Worm (Caenorhabditis elegans) whole organism, L3 larva: ENCODE measurements around the gene arx-4.

Source experiments
- R02D3.7 ChIP-seq: fragments of 150-350 bp; optimal IDR thresholded peaks from 2 replicates; lab custom pipeline; 2014; ENCODE audit warnings: missing biosample characterization, missing genetic modification characterization
- aly-2 ChIP-seq: fragments of 150-350 bp; optimal IDR thresholded peaks from 2 replicates; lab custom pipeline; 2014; ENCODE audit warnings: missing biosample characterization, missing genetic modification characterization
- ama-1 ChIP-seq: fragments of 150-350 bp; optimal IDR thresholded peaks from 2 replicates; lab custom pipeline; 2018
- ceh-16 ChIP-seq: sonication (generic microtip); optimal IDR thresholded peaks from 2 replicates; lab custom pipeline; 2017; ENCODE audit warnings: missing biosample characterization, missing genetic modification characterization
- ceh-82 ChIP-seq: fragments of 150-350 bp; optimal IDR thresholded peaks from 2 replicates; lab custom pipeline; 2014; ENCODE audit warnings: missing biosample characterization, missing genetic modification characterization
- ceh-9 ChIP-seq: sonication (generic microtip); optimal IDR thresholded peaks from 2 replicates; lab custom pipeline; 2018; ENCODE audit warnings: missing biosample characterization, missing genetic modification characterization
- egl-27 ChIP-seq: sonication (generic microtip); optimal IDR thresholded peaks from 4 replicates; lab custom pipeline; 2017; ENCODE audit warnings: missing biosample characterization, missing genetic modification reagents, missing genetic modification characterization
- egl-5 ChIP-seq: fragments of 150-350 bp; optimal IDR thresholded peaks from 2 replicates; lab custom pipeline; 2017; ENCODE audit warnings: missing biosample characterization, missing genetic modification reagents, missing genetic modification characterization, inconsistent platforms
- elt-1 ChIP-seq: fragments of 150-350 bp; optimal IDR thresholded peaks from 2 replicates; lab custom pipeline; 2014; ENCODE audit warnings: missing biosample characterization, missing genetic modification characterization
- elt-2 ChIP-seq: sonication (generic microtip); optimal IDR thresholded peaks from 2 replicates; lab custom pipeline; 2016; ENCODE audit warnings: missing genetic modification reagents, mild to moderate bottlenecking, missing genetic modification characterization, missing compliant biosample characterization
- elt-3 ChIP-seq, 3 experiments: fragments of 150-350 bp in 1 of 3; sonication (generic microtip) in 2 of 3; optimal IDR thresholded peaks; 2 replicates in 2 of 3; 4 replicates in 1 of 3; lab custom pipeline; 2014 to 2017; ENCODE audit warnings: missing biosample characterization in 3 of 3, missing genetic modification characterization in 3 of 3
- eor-1 ChIP-seq, 2 experiments: fragments of 150-350 bp; optimal IDR thresholded peaks; 2 replicates each; lab custom pipeline; 2014 to 2018; ENCODE audit warnings: missing biosample characterization in 2 of 2, missing genetic modification characterization in 2 of 2
- fkh-2 ChIP-seq: fragments of 150-350 bp; optimal IDR thresholded peaks from 2 replicates; lab custom pipeline; 2014; ENCODE audit warnings: missing biosample characterization, missing genetic modification reagents, missing genetic modification characterization
- hmg-11 ChIP-seq: sonication (generic microtip); optimal IDR thresholded peaks from 2 replicates; lab custom pipeline; 2016; ENCODE audit warnings: missing genetic modification characterization, missing compliant biosample characterization
- jun-1 ChIP-seq: fragments of 150-350 bp; optimal IDR thresholded peaks from 2 replicates; lab custom pipeline; 2014; ENCODE audit warnings: missing biosample characterization, missing genetic modification reagents, missing genetic modification characterization
- lin-15B ChIP-seq: fragments of 150-350 bp; optimal IDR thresholded peaks from 2 replicates; lab custom pipeline; 2014; ENCODE audit warnings: missing biosample characterization, missing genetic modification characterization
- lin-39 ChIP-seq: fragments of 150-350 bp; optimal IDR thresholded peaks from 2 replicates; lab custom pipeline; 2018; ENCODE audit warnings: missing biosample characterization, missing genetic modification reagents, missing genetic modification characterization
- mdl-1 ChIP-seq: fragments of 150-350 bp; optimal IDR thresholded peaks from 2 replicates; lab custom pipeline; 2014; ENCODE audit warnings: missing biosample characterization, missing genetic modification characterization
- nfya-1 ChIP-seq: sonication (generic microtip); optimal IDR thresholded peaks from 2 replicates; lab custom pipeline; 2017; ENCODE audit warnings: missing genetic modification characterization, mild to moderate bottlenecking, missing compliant biosample characterization, antibody characterized with exemption, moderate library complexity; ENCODE audit not compliant: insufficient read depth
- nhr-11 ChIP-seq: fragments of 150-350 bp; optimal IDR thresholded peaks from 2 replicates; lab custom pipeline; 2014; ENCODE audit warnings: missing biosample characterization, missing genetic modification characterization
- nhr-12 ChIP-seq: fragments of 150-350 bp; optimal IDR thresholded peaks from 2 replicates; lab custom pipeline; 2014; ENCODE audit warnings: missing biosample characterization, missing genetic modification characterization
- nhr-23 ChIP-seq: fragments of 150-350 bp; optimal IDR thresholded peaks from 2 replicates; lab custom pipeline; 2014; ENCODE audit warnings: missing biosample characterization, missing genetic modification reagents, missing genetic modification characterization
- nhr-25 ChIP-seq: sonication (generic microtip); optimal IDR thresholded peaks from 2 replicates; lab custom pipeline; 2017; ENCODE audit warnings: missing biosample characterization, missing genetic modification characterization
- nhr-28 ChIP-seq: fragments of 150-350 bp; optimal IDR thresholded peaks from 2 replicates; lab custom pipeline; 2014; ENCODE audit warnings: missing biosample characterization, missing genetic modification characterization
- nhr-43 ChIP-seq: sonication (generic microtip); optimal IDR thresholded peaks from 2 replicates; lab custom pipeline; 2016; ENCODE audit warnings: mild to moderate bottlenecking, missing genetic modification characterization, missing compliant biosample characterization; ENCODE audit not compliant: poor library complexity, severe bottlenecking
- nhr-76 ChIP-seq: fragments of 150-350 bp; sonication (generic microtip); optimal IDR thresholded peaks from 5 replicates; lab custom pipeline; 2014; ENCODE audit warnings: missing biosample characterization, missing genetic modification characterization
- nhr-77 ChIP-seq: fragments of 150-350 bp; optimal IDR thresholded peaks from 2 replicates; lab custom pipeline; 2014; ENCODE audit warnings: missing biosample characterization, missing genetic modification characterization
- pha-4 ChIP-seq: fragments of 150-350 bp; optimal IDR thresholded peaks from 2 replicates; lab custom pipeline; 2014; ENCODE audit warnings: missing biosample characterization, missing genetic modification reagents, missing genetic modification characterization
- pqm-1 ChIP-seq: fragments of 150-350 bp; optimal IDR thresholded peaks from 2 replicates; lab custom pipeline; 2017; ENCODE audit warnings: missing biosample characterization, missing genetic modification characterization, inconsistent platforms
- sea-2 ChIP-seq: fragments of 150-350 bp; sonication (generic microtip); optimal IDR thresholded peaks from 4 replicates; lab custom pipeline; 2014; ENCODE audit warnings: missing biosample characterization, missing genetic modification reagents, missing genetic modification characterization
- skn-1 ChIP-seq: fragments of 150-350 bp; optimal IDR thresholded peaks from 2 replicates; lab custom pipeline; 2014; ENCODE audit warnings: missing biosample characterization, missing genetic modification characterization
- snpc-4 ChIP-seq: fragments of 150-350 bp; optimal IDR thresholded peaks from 2 replicates; lab custom pipeline; 2014; ENCODE audit warnings: missing biosample characterization, missing genetic modification characterization
- unc-39 ChIP-seq: sonication (generic microtip); optimal IDR thresholded peaks from 4 replicates; lab custom pipeline; 2017; ENCODE audit warnings: missing biosample characterization, missing genetic modification characterization
- unc-62 ChIP-seq: fragments of 150-350 bp; sonication (generic microtip); optimal IDR thresholded peaks from 4 replicates; lab custom pipeline; 2014; ENCODE audit warnings: missing biosample characterization, missing genetic modification reagents, missing genetic modification characterization
- ztf-11 ChIP-seq: fragments of 150-350 bp; optimal IDR thresholded peaks from 2 replicates; lab custom pipeline; 2014; ENCODE audit warnings: missing biosample characterization, missing genetic modification characterization
- ztf-4 ChIP-seq: fragments of 150-350 bp; optimal IDR thresholded peaks from 2 replicates; lab custom pipeline; 2014; ENCODE audit warnings: missing biosample characterization, missing genetic modification characterization

The arx-4 gene

DNA sequence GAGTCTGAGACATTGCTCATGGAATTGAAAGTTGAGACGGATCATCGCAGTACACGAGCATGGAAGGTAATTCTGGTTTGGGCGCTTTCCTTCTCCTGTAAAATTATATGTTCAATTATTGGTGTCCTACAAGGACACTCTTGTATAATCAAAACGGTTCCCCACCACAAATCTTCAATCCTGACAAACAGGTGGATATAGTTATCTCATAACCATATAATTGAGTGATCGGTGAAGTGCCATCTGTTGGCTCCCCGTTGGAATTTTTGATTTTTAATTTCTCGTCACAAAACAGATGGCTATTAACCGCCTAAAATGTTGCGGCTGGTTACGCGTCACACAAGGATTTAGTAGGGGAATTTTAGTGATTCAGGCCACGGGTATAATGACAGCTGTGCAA lies 6.8 kb downstream of the arx-4 start:
- TF ChIP-seq egl-27 (tag; lab: Kevin White, UChicago) (no peak), nhr-43 (tag; lab: Kevin White, UChicago) (no peak), nhr-12 (tag; lab: Kevin White, UChicago) (no peak), nfya-1 (no peak), nhr-11 (tag; lab: Kevin White, UChicago) (no peak), egl-5 (tag; lab: Kevin White, UChicago) (no peak), nhr-23 (tag; lab: Kevin White, UChicago) (no peak), ceh-9 (no peak), R02D3.7 (tag; lab: Kevin White, UChicago) (no peak), ama-1 (no peak), pha-4 (tag; lab: Kevin White, UChicago) (no peak), sea-2 (GFP tag; lab: Kevin White, UChicago) (no peak), unc-62 (no peak), skn-1 (tag; lab: Kevin White, UChicago) (no peak)
- TF ChIP-seq, all 47 proteins: peak for 0

DNA sequence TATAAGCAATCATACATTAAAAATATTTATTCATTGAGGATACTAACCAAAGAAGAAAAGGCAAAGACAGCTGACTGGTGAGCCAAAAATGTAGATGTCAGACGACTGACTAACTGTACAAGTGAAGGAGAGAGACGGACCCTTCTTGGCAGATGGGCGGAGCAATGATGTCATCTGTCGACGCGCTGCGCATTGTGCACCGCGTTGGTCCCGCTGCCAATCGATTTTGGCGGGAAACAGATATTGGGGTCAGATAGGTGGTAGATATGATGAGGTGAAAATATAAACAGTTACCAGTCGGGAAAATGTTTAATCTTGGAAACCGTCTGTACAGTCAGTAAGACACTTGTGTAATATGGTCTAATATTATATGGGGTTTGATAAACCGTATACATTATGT lies 7.8 kb downstream of the arx-4 start, which contains the start of gene T24C4.2:
Gene T24C4.2 (minus strand): TSS at position 101 of the 400 bp plus-strand sequence.
- TF ChIP-seq elt-3 (tag; optimal IDR thresholded peaks at IDR 0.05; lab: Kevin White, UChicago) (no peak), ceh-16 (tag; lab: Kevin White, UChicago) (no peak), nhr-12 (tag; lab: Kevin White, UChicago) (no peak), aly-2 (tag; lab: Kevin White, UChicago) (no peak), elt-2 (no peak), nhr-76 (no peak), ztf-4 (no peak), egl-27 (tag; lab: Kevin White, UChicago) (no peak), snpc-4 (no peak), hmg-11 (tag; lab: Kevin White, UChicago) (no peak), ceh-82 (tag; lab: Kevin White, UChicago) (no peak), eor-1 (tag; optimal IDR thresholded peaks at IDR 0.05; lab: Kevin White, UChicago) (no peak), nhr-23 (tag; lab: Kevin White, UChicago) (no peak), fkh-2 (tag; lab: Kevin White, UChicago) (no peak), sea-2 (GFP tag; lab: Kevin White, UChicago) (no peak), nfya-1 (no peak), nhr-28 (tag; lab: Kevin White, UChicago) (no peak)

DNA sequence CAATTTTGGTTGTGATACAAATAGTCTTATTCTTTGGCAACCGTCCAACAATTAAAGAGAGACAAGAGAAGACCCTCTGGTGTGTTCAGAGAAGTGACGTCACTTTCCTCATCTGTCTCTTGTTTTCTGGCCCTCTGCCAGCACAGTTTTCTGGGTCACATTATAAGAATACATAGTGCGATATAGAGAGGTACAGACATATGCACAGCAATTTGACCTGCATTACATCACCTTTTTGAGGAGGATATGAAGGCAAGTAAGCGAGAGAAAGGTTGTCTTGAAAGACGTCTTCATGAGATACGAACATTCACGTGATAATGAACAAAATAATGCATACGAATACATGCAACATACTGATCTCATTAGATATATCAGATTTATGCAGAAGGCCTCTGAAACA lies 8.4 kb downstream of the arx-4 start:
- TF ChIP-seq nhr-76 (no peak), ztf-11 (tag; lab: Kevin White, UChicago) (no peak), nhr-25 (no peak), ceh-16 (tag; lab: Kevin White, UChicago) (no peak), unc-62 (no peak), nhr-43 (tag; lab: Kevin White, UChicago) (no peak), jun-1 (tag; lab: Kevin White, UChicago) (no peak), elt-3 (tag; optimal IDR thresholded peaks at IDR 0.05; lab: Kevin White, UChicago) (no peak), lin-15B (no peak), pqm-1 (no peak)

DNA sequence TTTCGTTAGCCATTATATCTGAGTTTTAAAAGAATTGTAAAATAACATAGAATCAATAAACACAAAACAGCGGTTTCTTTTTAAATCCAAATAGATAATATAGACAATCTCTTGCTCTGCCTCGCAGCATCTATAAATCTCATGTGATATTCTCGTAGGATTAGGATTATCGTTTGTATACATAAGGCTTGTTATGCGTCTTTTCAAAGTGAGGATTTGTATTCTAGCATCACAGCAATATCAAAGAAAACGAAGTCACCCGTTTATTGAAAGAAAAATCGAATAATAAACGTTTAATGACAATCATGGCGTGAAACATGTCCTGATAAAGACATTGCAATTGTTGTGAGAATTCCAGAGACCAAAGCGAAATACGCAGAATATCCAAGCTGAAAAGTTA lies 10.3 kb downstream of the arx-4 start, which contains the start of the genes T24C4.3 and clc-20:
Gene T24C4.3 (minus strand): TSS at position 101 of the 400 bp plus-strand sequence.
Gene clc-20 (plus strand): TSS at position 211 of the 400 bp plus-strand sequence.
- TF ChIP-seq unc-62 (no peak), lin-39 (tag; lab: Kevin White, UChicago) (no peak), elt-1 (no peak), nhr-77 (tag; lab: Kevin White, UChicago) (no peak), pqm-1 (no peak), nhr-23 (tag; lab: Kevin White, UChicago) (no peak), unc-39 (tag; lab: Kevin White, UChicago) (no peak), aly-2 (tag; lab: Kevin White, UChicago) (no peak), mdl-1 (tag; lab: Kevin White, UChicago) (no peak), pha-4 (tag; lab: Kevin White, UChicago) (no peak), skn-1 (tag; lab: Kevin White, UChicago) (no peak), nhr-43 (tag; lab: Kevin White, UChicago) (no peak)
- TF ChIP-seq, all 47 proteins: peak for 0
